Fruit fly (Drosophila melanogaster) whole organism, wandering third instar larva: ENCODE measurements around the gene Cpr65Az.

Experiments used
- Abd-B ChIP-seq: fragments of >200 bp; optimal IDR thresholded peaks from 2 replicates; lab custom pipeline; 2017; ENCODE audit warnings: missing biosample characterization, missing genetic modification characterization
- CG9705 ChIP-seq: fragments of 200-800 bp; sonication (Bioruptor generic); optimal IDR thresholded peaks from 2 replicates; lab custom pipeline; 2018; ENCODE audit warnings: missing biosample characterization, mild to moderate bottlenecking, missing genetic modification characterization
- CrebA ChIP-seq: fragments of 200-800 bp; sonication (Bioruptor generic); optimal IDR thresholded peaks from 2 replicates; lab custom pipeline; 2016; ENCODE audit warnings: missing biosample characterization, mild to moderate bottlenecking, missing genetic modification characterization, borderline replicate concordance
- Dfd ChIP-seq: fragments of >200 bp; optimal IDR thresholded peaks from 2 replicates; lab custom pipeline; 2017; ENCODE audit warnings: missing biosample characterization, missing genetic modification characterization
- Dif ChIP-seq: fragments of 200-275, 200-300 bp; sonication (Bioruptor generic); optimal IDR thresholded peaks from 2 replicates; lab custom pipeline; 2018; ENCODE audit warnings: missing biosample characterization, missing genetic modification characterization; ENCODE audit not compliant: partially characterized antibody
- HLH106 ChIP-seq: fragments of 200-800 bp; optimal IDR thresholded peaks from 3 replicates; lab custom pipeline; 2019; ENCODE audit warnings: missing biosample characterization, mild to moderate bottlenecking, missing genetic modification characterization, moderate library complexity
- Hnf4 ChIP-seq: fragments of 200-800 bp; sonication (Bioruptor generic); optimal IDR thresholded peaks from 2 replicates; lab custom pipeline; 2016; ENCODE audit warnings: missing biosample characterization, mild to moderate bottlenecking, missing genetic modification characterization
- Hr83 ChIP-seq: fragments of 200-300 bp; sonication (Bioruptor generic); optimal IDR thresholded peaks from 2 replicates; lab custom pipeline; 2016; ENCODE audit warnings: missing biosample characterization, mild to moderate bottlenecking, missing genetic modification characterization, moderate library complexity; ENCODE audit not compliant: poor library complexity, severe bottlenecking
- Mio ChIP-seq: sonication (Bioruptor generic); optimal IDR thresholded peaks from 2 replicates; lab custom pipeline; 2016; ENCODE audit warnings: missing biosample characterization, missing genetic modification characterization
- Myc ChIP-seq: fragments of >200 bp; optimal IDR thresholded peaks from 2 replicates; lab custom pipeline; 2017
- OdsH ChIP-seq: fragments of 200-800 bp; sonication (Bioruptor generic); optimal IDR thresholded peaks from 2 replicates; lab custom pipeline; 2016; ENCODE audit warnings: missing biosample characterization, mild to moderate bottlenecking, missing genetic modification characterization
- Rel ChIP-seq, 2 experiments: fragments of 200-800 bp; sonication (Bioruptor generic) in 1 of 2; optimal IDR thresholded peaks; 2 replicates in 1 of 2; 3 replicates in 1 of 2; lab custom pipeline; 2016 to 2019; ENCODE audit warnings: mild to moderate bottlenecking in 2 of 2, missing biosample characterization in 2 of 2, missing genetic modification characterization in 2 of 2, moderate library complexity in 1 of 2
- Sp1 ChIP-seq: fragments of 200-800 bp; sonication (Bioruptor generic); optimal IDR thresholded peaks from 3 replicates; lab custom pipeline; 2019; ENCODE audit warnings: missing biosample characterization, mild to moderate bottlenecking, missing genetic modification characterization, moderate library complexity
- Vsx2 ChIP-seq: fragments of 200-300, 225-300 bp; sonication (Bioruptor generic); optimal IDR thresholded peaks from 2 replicates; lab custom pipeline; 2018; ENCODE audit warnings: missing biosample characterization, missing genetic modification characterization; ENCODE audit not compliant: partially characterized antibody
- brk ChIP-seq: fragments of 200-800 bp; sonication (Bioruptor generic); optimal IDR thresholded peaks from 2 replicates; lab custom pipeline; 2016; ENCODE audit warnings: missing biosample characterization, mild to moderate bottlenecking, missing genetic modification characterization
- dl ChIP-seq, 2 experiments: fragments of 175-275, 200-275 bp in 1 of 2; fragments of 200-275 bp in 1 of 2; sonication (Bioruptor generic); optimal IDR thresholded peaks; lab custom pipeline; 2018; ENCODE audit warnings: mild to moderate bottlenecking in 2 of 2, missing biosample characterization in 2 of 2, missing genetic modification characterization in 2 of 2, moderate library complexity in 2 of 2; ENCODE audit not compliant: partially characterized antibody in 2 of 2, insufficient read depth in 1 of 2
- dmrt93B ChIP-seq: fragments of 200-800 bp; sonication (Bioruptor generic); optimal IDR thresholded peaks from 2 replicates; lab custom pipeline; 2018; ENCODE audit warnings: missing biosample characterization, mild to moderate bottlenecking, missing genetic modification characterization
- foxo ChIP-seq, 2 experiments: fragments of 200-800 bp; sonication (Bioruptor generic); optimal IDR thresholded peaks; 2 replicates in 1 of 2; 3 replicates in 1 of 2; lab custom pipeline; 2016 to 2017; ENCODE audit warnings: missing biosample characterization in 2 of 2, missing genetic modification characterization in 2 of 2
- fru ChIP-seq: fragments of 200-800 bp; sonication (Bioruptor generic); optimal IDR thresholded peaks from 3 replicates; lab custom pipeline; 2016; ENCODE audit warnings: missing biosample characterization, mild to moderate bottlenecking, missing genetic modification characterization
- h ChIP-seq: fragments of 200-800 bp; sonication (Bioruptor generic); optimal IDR thresholded peaks from 3 replicates; lab custom pipeline; 2016; ENCODE audit warnings: missing biosample characterization, mild to moderate bottlenecking, missing genetic modification characterization
- jim ChIP-seq: fragments of 175-275, 200-325 bp; sonication (Bioruptor generic); optimal IDR thresholded peaks from 2 replicates; lab custom pipeline; 2016; ENCODE audit warnings: missing biosample characterization, mild to moderate bottlenecking, missing genetic modification characterization
- lola ChIP-seq: fragments of >200 bp; optimal IDR thresholded peaks from 2 replicates; lab custom pipeline; 2017; ENCODE audit warnings: missing biosample characterization, missing genetic modification characterization
- pan ChIP-seq: fragments of >200 bp; optimal IDR thresholded peaks from 2 replicates; lab custom pipeline; 2017
- psq ChIP-seq: fragments of 200-800 bp; sonication (Bioruptor generic); optimal IDR thresholded peaks from 3 replicates; lab custom pipeline; 2017; ENCODE audit warnings: missing biosample characterization, mild to moderate bottlenecking, missing genetic modification characterization, moderate library complexity
- rgr ChIP-seq: fragments of 200-800 bp; sonication (Bioruptor generic); optimal IDR thresholded peaks from 3 replicates; lab custom pipeline; 2016; ENCODE audit warnings: missing biosample characterization, mild to moderate bottlenecking, missing genetic modification characterization
- sage ChIP-seq: fragments of 200-800 bp; sonication (Bioruptor generic); optimal IDR thresholded peaks from 2 replicates; lab custom pipeline; 2016; ENCODE audit warnings: missing biosample characterization, mild to moderate bottlenecking, missing genetic modification characterization
- sv ChIP-seq: fragments of 200-800 bp; sonication (Bioruptor generic); optimal IDR thresholded peaks from 3 replicates; lab custom pipeline; 2016; ENCODE audit warnings: missing biosample characterization, missing genetic modification characterization
- tai ChIP-seq: sonication (Bioruptor generic); optimal IDR thresholded peaks from 2 replicates; lab custom pipeline; 2016; ENCODE audit warnings: missing biosample characterization, missing genetic modification characterization
- woc ChIP-seq: sonication (Bioruptor generic); optimal IDR thresholded peaks from 2 replicates; lab custom pipeline; 2016; ENCODE audit warnings: missing biosample characterization, mild to moderate bottlenecking, missing genetic modification characterization

Cpr65Az gene

DNA sequence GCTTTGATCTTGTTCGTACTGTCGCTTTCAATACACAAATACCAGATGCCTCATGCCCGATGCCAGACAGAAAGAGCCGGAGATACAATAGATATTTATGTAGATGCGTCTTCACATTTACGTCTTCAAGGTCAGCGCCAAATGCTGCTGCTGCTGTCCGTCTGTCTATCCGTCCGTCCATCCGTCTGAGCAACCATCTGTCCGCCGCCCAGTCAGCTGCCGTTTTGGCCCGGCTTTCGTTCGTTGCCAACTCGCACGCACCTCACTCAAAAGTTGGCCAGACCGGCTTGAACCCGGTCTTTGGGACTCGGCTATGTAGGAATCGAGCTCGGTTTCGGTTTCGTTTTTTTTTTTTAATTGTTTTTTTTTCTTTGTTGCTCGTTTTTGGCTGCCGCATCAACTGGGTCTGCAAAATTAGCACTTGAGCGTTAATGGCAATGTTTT is 5.6 kb upstream of the Cpr65Az start:
- no peak for TF ChIP-seq sage (GFP tag; lab: Kevin White, UChicago)
- TF ChIP-seq h, result no peak
- no peak for TF ChIP-seq Dif
- TF ChIP-seq OdsH (GFP tag; lab: Kevin White, UChicago), result no peak
- peak; percentile 72 for TF ChIP-seq Rel (GFP tag; optimal IDR thresholded peaks at IDR 0.05; lab: Kevin White, UChicago)
- no peak for TF ChIP-seq Rel (tag; optimal IDR thresholded peaks at IDR 0.05; lab: Kevin White, UChicago)
- TF ChIP-seq Sp1, result peak; percentile 41
- TF ChIP-seq CrebA, result peak; percentile 44

DNA sequence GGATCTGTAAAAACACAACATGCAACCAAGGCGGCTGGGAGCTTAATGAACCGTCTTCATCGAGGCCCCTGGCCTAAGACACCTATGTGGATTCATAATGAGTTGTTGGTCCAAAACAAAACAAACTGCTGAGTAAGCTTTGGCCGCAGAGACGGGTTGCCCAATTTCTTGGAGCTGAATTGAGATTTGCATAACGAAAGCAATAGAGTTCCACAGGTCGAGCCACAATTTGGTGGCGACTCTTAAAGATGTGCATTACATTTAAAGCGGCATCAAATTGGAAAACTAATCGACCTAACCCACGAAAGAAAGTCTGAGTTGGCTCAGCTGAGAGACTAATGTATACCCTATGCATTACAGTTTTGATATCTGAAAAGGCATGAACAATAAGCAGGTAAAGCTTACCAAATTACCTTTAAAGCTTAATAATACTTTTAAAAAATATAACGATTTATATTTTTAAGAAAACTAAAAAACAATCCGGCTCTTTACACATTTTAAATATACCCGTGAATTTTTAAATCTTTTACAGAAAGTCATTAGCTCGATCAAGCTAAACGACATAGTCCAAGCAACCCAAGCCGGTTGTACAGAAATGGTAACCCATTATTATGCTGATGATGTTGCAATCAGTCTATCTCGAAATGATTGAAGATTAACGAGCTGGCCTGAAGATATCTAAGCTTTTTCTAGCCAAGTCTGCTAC is 3.1 kb upstream of the Cpr65Az start, which contains the start of gene CG13297:
CG13297 (minus strand) TSS at position 51 of the 706 bp plus-strand sequence.
- no peak for TF ChIP-seq rgr (GFP tag; lab: Kevin White, UChicago)
- TF ChIP-seq Dfd, result no peak
- no peak for TF ChIP-seq CG9705 (GFP tag; lab: Kevin White, UChicago)

DNA sequence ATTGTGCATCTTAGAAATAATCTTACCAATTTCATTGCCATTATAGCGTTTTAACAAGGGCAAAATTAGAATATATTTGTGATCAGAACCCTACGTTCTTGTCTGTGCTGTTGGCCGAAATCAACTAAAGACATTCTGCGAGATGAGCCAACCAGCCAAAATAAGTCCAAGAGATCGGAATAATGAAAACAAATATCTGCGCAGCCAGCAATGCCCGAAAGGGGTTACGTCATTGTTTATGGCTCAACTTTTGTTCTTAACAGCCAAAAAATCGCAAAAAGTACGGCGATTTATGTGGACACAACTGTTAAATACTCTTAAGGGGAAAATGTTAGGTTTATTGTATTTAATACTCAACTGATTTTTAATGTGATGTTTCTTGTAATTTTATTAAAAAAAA is 2.1 kb upstream of the Cpr65Az start, which contains the start of gene Cpr65Ay:
Cpr65Ay (minus strand) TSS at position 101 of the 400 bp plus-strand sequence.
- no peak for TF ChIP-seq brk (GFP tag; lab: Kevin White, UChicago)
- TF ChIP-seq Rel (GFP tag; optimal IDR thresholded peaks at IDR 0.05; lab: Kevin White, UChicago), result no peak
- no peak for TF ChIP-seq Rel (tag; optimal IDR thresholded peaks at IDR 0.05; lab: Kevin White, UChicago)
- no peak for TF ChIP-seq sv
- no peak for TF ChIP-seq Hr83 (GFP tag; lab: Kevin White, UChicago)
- TF ChIP-seq HLH106 (tag; lab: Kevin White, UChicago), result no peak
- TF ChIP-seq jim (GFP tag; lab: Kevin White, UChicago), result no peak
- TF ChIP-seq Hnf4 (GFP tag; lab: Kevin White, UChicago), result no peak
- TF ChIP-seq dmrt93B (GFP tag; lab: Kevin White, UChicago), result no peak
- TF ChIP-seq dl (GFP tag; optimal IDR thresholded peaks at IDR 0.05; lab: Kevin White, UChicago; ENCODE audit: insufficient read depth in 1 of 2, partially characterized antibody in 2 of 2), result no peak
- no peak for TF ChIP-seq psq
- no peak for TF ChIP-seq OdsH (GFP tag; lab: Kevin White, UChicago)

DNA sequence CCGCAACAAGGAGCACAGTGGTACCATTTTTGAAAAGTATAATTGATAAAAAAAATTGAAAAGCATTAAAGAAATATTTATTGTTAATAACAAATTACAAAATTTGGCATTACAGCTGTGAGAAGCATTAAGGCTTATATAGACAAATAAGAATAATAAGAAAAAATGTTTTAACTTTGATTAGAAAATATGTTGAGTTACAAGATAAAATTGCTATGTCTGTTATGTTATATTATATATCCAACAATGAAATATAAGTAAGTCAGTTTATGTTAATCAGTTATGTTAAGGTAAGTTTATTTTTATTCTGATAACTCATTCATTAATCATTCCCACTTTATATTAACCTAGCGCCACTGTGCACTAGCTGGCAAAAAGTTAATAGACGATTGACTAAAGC is 751 bp upstream of the Cpr65Az start:
- TF ChIP-seq foxo (GFP tag; optimal IDR thresholded peaks at IDR 0.05; lab: Kevin White, UChicago), result no peak
- no peak for TF ChIP-seq sv
- TF ChIP-seq fru (GFP tag; lab: Kevin White, UChicago), result no peak
- TF ChIP-seq Hr83 (GFP tag; lab: Kevin White, UChicago), result no peak
- TF ChIP-seq jim (GFP tag; lab: Kevin White, UChicago), result no peak
- TF ChIP-seq rgr (GFP tag; lab: Kevin White, UChicago), result no peak
- no peak for TF ChIP-seq brk (GFP tag; lab: Kevin White, UChicago)
- no peak for TF ChIP-seq dmrt93B (GFP tag; lab: Kevin White, UChicago)
- no peak for TF ChIP-seq Myc
- no peak for TF ChIP-seq Dfd
- no peak for TF ChIP-seq pan (lab: Kevin White, UChicago)
- TF ChIP-seq Abd-B, result no peak

DNA sequence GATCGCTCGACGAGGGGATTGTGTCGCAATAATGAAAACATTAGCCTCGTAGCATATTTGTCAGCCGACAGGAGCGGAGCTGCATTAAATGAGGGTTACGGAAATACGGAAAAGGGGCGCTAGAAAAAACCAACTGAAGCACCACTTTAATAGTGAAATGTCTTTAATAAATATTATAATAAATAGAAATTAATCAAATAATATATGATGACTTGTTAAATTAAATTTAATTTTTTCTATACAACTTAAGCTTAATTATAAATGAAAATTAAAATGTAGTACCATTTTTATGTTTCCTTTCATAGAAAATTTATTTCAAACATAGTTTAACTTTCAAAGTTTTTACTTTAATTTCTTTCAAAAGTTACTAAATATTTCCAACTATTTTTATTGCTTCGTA is 1.4 kb downstream of the Cpr65Az start:
- TF ChIP-seq pan (lab: Kevin White, UChicago) (no peak), sv (no peak), Dif (no peak), Vsx2 (GFP tag; lab: Kevin White, UChicago) (no peak), sage (GFP tag; lab: Kevin White, UChicago) (no peak), CrebA (no peak), Rel (GFP tag; optimal IDR thresholded peaks at IDR 0.05; lab: Kevin White, UChicago) (no peak), Rel (tag; optimal IDR thresholded peaks at IDR 0.05; lab: Kevin White, UChicago) (no peak), tai (GFP tag; lab: Kevin White, UChicago) (no peak), Mio (GFP tag; lab: Kevin White, UChicago) (no peak), Dfd (no peak), psq (no peak), brk (GFP tag; lab: Kevin White, UChicago) (no peak), lola (GFP tag; lab: Kevin White, UChicago) (no peak), Hr83 (GFP tag; lab: Kevin White, UChicago) (no peak), woc (GFP tag; lab: Kevin White, UChicago) (no peak), CG9705 (GFP tag; lab: Kevin White, UChicago) (no peak)
